Fruit fly (Drosophila melanogaster): ENCODE measurements around the gene CG3397.
A peak's percentile ranks its signal among the peaks of the same experiment; 100 is the strongest.

CG3397 gene

DNA sequence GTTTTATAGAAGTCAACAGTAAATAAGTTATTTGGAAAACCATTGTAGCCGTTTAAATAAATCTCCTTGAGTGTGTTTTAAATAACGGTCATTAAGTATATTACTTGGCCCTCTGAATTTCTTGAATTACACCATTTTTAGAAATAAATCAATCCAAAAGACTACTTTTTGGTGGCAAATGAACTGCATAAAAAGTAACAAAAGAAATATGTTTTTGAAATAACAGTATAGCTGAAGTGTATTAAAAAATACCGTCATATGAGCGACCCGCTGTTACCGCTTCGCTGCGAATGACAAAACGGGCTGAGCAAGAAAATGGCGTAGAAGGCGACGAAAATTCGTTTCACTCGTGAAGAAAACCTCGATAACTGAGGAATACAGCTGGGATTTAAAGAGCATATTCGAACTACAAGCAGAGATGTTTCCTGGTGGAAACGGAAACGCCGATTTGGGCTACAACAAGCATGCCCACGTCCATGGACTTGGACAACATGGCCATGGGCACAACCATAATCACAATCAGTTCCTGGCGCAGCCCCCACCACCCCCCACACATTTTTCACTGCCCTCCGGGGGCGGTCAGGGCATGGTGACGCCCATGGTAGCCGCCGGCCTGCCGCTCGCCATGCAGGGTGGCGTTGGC is 34.8 kb downstream of the CG3397 start, which contains the start of gene CG31211 (continued):
- TF ChIP-seq Jarid2 (GFP tag; optimal IDR thresholded peaks at IDR 0.05) (no peak), CG31224 (GFP tag; IDR thresholded peaks at IDR 0.05) (no peak), CG15269 (tag; optimal IDR thresholded peaks at IDR 0.05) (no peak), Gug (GFP tag; IDR thresholded peaks at IDR 0.05) (no peak), Fer3 (tag; optimal IDR thresholded peaks at IDR 0.05) (no peak), eyg (GFP tag; optimal IDR thresholded peaks at IDR 0.05) (no peak), sob (GFP tag; IDR thresholded peaks at IDR 0.05) (no peak), h (optimal IDR thresholded peaks at IDR 0.05) (no peak), abd-A (tag; optimal IDR thresholded peaks at IDR 0.05) (no peak), vvl (GFP tag; IDR thresholded peaks at IDR 0.05) (no peak), tio (GFP tag; optimal IDR thresholded peaks at IDR 0.05) (peak; percentile 27), bbx (GFP tag; IDR thresholded peaks at IDR 0.05; ENCODE audit: partially characterized antibody) (no peak), Fer2 (tag; optimal IDR thresholded peaks at IDR 0.05) (no peak), Six4 (GFP tag; optimal IDR thresholded peaks at IDR 0.05) (no peak), BtbVII (GFP tag; optimal IDR thresholded peaks at IDR 0.05) (peak; percentile 28), CG6765 (GFP tag; optimal IDR thresholded peaks at IDR 0.05) (no peak), ro (GFP tag; IDR thresholded peaks at IDR 0.05) (no peak), CG31441 (GFP tag; IDR thresholded peaks at IDR 0.05) (no peak), Abd-B (GFP tag; optimal IDR thresholded peaks at IDR 0.05) (no peak), Dll (GFP tag; IDR thresholded peaks at IDR 0.05; ENCODE audit: partially characterized antibody) (no peak), CG13775 (GFP tag; optimal IDR thresholded peaks at IDR 0.05) (no peak), ara (GFP tag; IDR thresholded peaks at IDR 0.05) (no peak), CG34224 (GFP tag; IDR thresholded peaks at IDR 0.05; ENCODE audit: partially characterized antibody) (no peak), CG14014 (GFP tag; IDR thresholded peaks at IDR 0.05) (no peak), slou (GFP tag; optimal IDR thresholded peaks at IDR 0.05) (no peak), CG8944 (GFP tag; optimal IDR thresholded peaks at IDR 0.05) (no peak), CG15601 (tag; optimal IDR thresholded peaks at IDR 0.05) (no peak), CG12744 (GFP tag; optimal IDR thresholded peaks at IDR 0.05) (no peak), Rfx (GFP tag; IDR thresholded peaks at IDR 0.05) (no peak), H15 (GFP tag; IDR thresholded peaks at IDR 0.05) (no peak), CG12391 (tag; optimal IDR thresholded peaks at IDR 0.05) (peak; percentile 41), Lhr (GFP tag; optimal IDR thresholded peaks at IDR 0.05) (no peak), onecut (GFP tag; IDR thresholded peaks at IDR 0.05) (no peak), CG33557 (GFP tag; optimal IDR thresholded peaks at IDR 0.05) (no peak), Dp (GFP tag; optimal IDR thresholded peaks at IDR 0.05) (peak; percentile 54), Side (GFP tag; optimal IDR thresholded peaks at IDR 0.05) (no peak), twi (tag; optimal IDR thresholded peaks at IDR 0.05) (no peak), HHEX (GFP tag; optimal IDR thresholded peaks at IDR 0.05) (no peak), CG11696 (GFP tag; IDR thresholded peaks at IDR 0.05) (no peak), amos (GFP tag; IDR thresholded peaks at IDR 0.05; ENCODE audit: partially characterized antibody) (no peak), CG12769 (tag; optimal IDR thresholded peaks at IDR 0.05) (no peak), CG13424 (tag; optimal IDR thresholded peaks at IDR 0.05) (peak; percentile 14), CG1792 (GFP tag; optimal IDR thresholded peaks at IDR 0.05) (no peak), CG2202 (tag; optimal IDR thresholded peaks at IDR 0.05) (no peak), CG14860 (GFP tag; IDR thresholded peaks at IDR 0.05; ENCODE audit: partially characterized antibody) (no peak), schlank (tag; optimal IDR thresholded peaks at IDR 0.05) (no peak), HmgD (GFP tag; optimal IDR thresholded peaks at IDR 0.05) (no peak), Scr (GFP tag; IDR thresholded peaks at IDR 0.05; ENCODE audit: partially characterized antibody) (no peak), salm (tag; optimal IDR thresholded peaks at IDR 0.05) (no peak), CG12236 (GFP tag; optimal IDR thresholded peaks at IDR 0.05) (no peak), gcm (GFP tag; optimal IDR thresholded peaks at IDR 0.05) (no peak)
